Fruit fly (Drosophila melanogaster) whole organism, adult: ENCODE data around the gene Tm1.

ENCODE experiments used
- CG11617 ChIP-seq: fragments of 200-800 bp; sonication (Bioruptor generic); optimal IDR thresholded peaks from 2 replicates; lab custom pipeline; 2017; ENCODE audit warnings: mild to moderate bottlenecking, missing biosample characterization, missing genetic modification reagents, missing genetic modification characterization
- CG12768 ChIP-seq: fragments of 200-800 bp; sonication (Bioruptor generic); optimal IDR thresholded peaks from 2 replicates; lab custom pipeline; 2017; ENCODE audit warnings: missing biosample characterization, missing genetic modification characterization, mild to moderate bottlenecking, moderate library complexity, missing genetic modification reagents
- CG14711 ChIP-seq: fragments of 200-800 bp; sonication (Bioruptor generic); optimal IDR thresholded peaks from 2 replicates; lab custom pipeline; 2018; ENCODE audit warnings: missing biosample characterization, mild to moderate bottlenecking, missing genetic modification characterization, moderate library complexity
- CG1620 ChIP-seq: fragments of 200-800 bp; sonication (Bioruptor generic); optimal IDR thresholded peaks from 2 replicates; lab custom pipeline; 2016; ENCODE audit warnings: missing biosample characterization, missing genetic modification characterization
- CG33017 ChIP-seq: fragments of 200-800 bp; sonication (Bioruptor generic); optimal IDR thresholded peaks from 2 replicates; lab custom pipeline; 2018; ENCODE audit warnings: missing biosample characterization, mild to moderate bottlenecking, missing genetic modification characterization, moderate library complexity
- CG5204 ChIP-seq: fragments of 200-800 bp; sonication (Bioruptor generic); optimal IDR thresholded peaks from 2 replicates; lab custom pipeline; 2016; ENCODE audit warnings: missing biosample characterization, missing genetic modification characterization
- CG7045 ChIP-seq: fragments of 200-800 bp; sonication (Bioruptor generic); optimal IDR thresholded peaks from 2 replicates; lab custom pipeline; 2017; ENCODE audit warnings: missing biosample characterization, mild to moderate bottlenecking, missing genetic modification characterization
- CG7101 ChIP-seq: fragments of 200-800 bp; sonication (Bioruptor generic); optimal IDR thresholded peaks from 2 replicates; lab custom pipeline; 2018; ENCODE audit warnings: missing biosample characterization, mild to moderate bottlenecking, missing genetic modification characterization, moderate library complexity
- Clk ChIP-seq: fragments of 200-800 bp; sonication (Bioruptor generic); optimal IDR thresholded peaks from 2 replicates; lab custom pipeline; 2017; ENCODE audit warnings: missing biosample characterization, missing genetic modification characterization
- Crg-1 ChIP-seq: fragments of 200-800 bp; sonication (Bioruptor generic); optimal IDR thresholded peaks from 2 replicates; lab custom pipeline; 2016; ENCODE audit warnings: missing biosample characterization, missing genetic modification characterization
- Hr96 ChIP-seq: fragments of 200-800 bp; sonication (Bioruptor generic); optimal IDR thresholded peaks from 2 replicates; lab custom pipeline; 2016; ENCODE audit warnings: missing biosample characterization, missing genetic modification characterization
- Mnt ChIP-seq: fragments of 200-800 bp; sonication (Bioruptor generic); optimal IDR thresholded peaks from 2 replicates; lab custom pipeline; 2016; ENCODE audit warnings: missing biosample characterization, mild to moderate bottlenecking, missing genetic modification characterization
- bab1 ChIP-seq: fragments of 200-800 bp; sonication (Bioruptor generic); optimal IDR thresholded peaks from 3 replicates; lab custom pipeline; 2019; ENCODE audit warnings: missing biosample characterization, mild to moderate bottlenecking, missing genetic modification characterization, moderate library complexity
- cic ChIP-seq: fragments of 200-800 bp; sonication (Bioruptor generic); optimal IDR thresholded peaks from 2 replicates; lab custom pipeline; 2017; ENCODE audit warnings: missing biosample characterization, mild to moderate bottlenecking, missing genetic modification characterization, moderate library complexity
- cnc ChIP-seq, 2 experiments: fragments of >200 bp; optimal IDR thresholded peaks; 2 replicates each; lab custom pipeline; 2017
- kay ChIP-seq: fragments of 200-800 bp; sonication (Bioruptor generic); peaks from one replicate; lab custom pipeline; 2016; ENCODE audit warnings: missing biosample characterization, missing genetic modification characterization, borderline replicate concordance
- ovo ChIP-seq: fragments of 200-800 bp; sonication (Bioruptor generic); optimal IDR thresholded peaks from 2 replicates; lab custom pipeline; 2016; ENCODE audit warnings: missing biosample characterization, missing genetic modification characterization
- pad ChIP-seq: fragments of 200-800 bp; sonication (Bioruptor generic); optimal IDR thresholded peaks from 3 replicates; lab custom pipeline; 2017; ENCODE audit warnings: missing biosample characterization, missing genetic modification characterization, mild to moderate bottlenecking, moderate library complexity, missing genetic modification reagents
- tj ChIP-seq: fragments of 200-800 bp; sonication (Bioruptor generic); optimal IDR thresholded peaks from 3 replicates; lab custom pipeline; 2017; ENCODE audit warnings: missing biosample characterization, mild to moderate bottlenecking, missing genetic modification characterization, moderate library complexity
- toe ChIP-seq: fragments of 200-800 bp; sonication (Bioruptor generic); optimal IDR thresholded peaks from 2 replicates; lab custom pipeline; 2016; ENCODE audit warnings: missing biosample characterization, missing genetic modification characterization

The Tm1 gene

DNA sequence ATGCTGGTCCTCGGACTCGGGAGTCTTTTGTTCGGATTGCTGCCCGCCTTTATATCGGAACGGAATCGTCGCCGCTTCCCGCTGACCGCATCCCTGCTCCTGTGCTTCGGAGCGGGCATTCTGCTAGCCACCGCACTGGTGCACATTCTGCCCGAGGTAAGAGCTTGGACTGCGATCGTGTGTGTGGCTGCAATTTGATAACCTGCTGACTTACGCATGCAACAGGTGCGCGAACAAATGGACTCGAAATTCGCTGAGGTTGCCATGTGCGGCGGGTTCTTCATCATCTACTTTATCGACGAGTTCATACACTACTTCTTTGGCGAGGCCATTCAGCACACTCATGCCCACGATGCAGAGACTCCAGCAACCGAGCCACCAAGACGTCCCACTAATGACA lies 9.2 kb upstream of the Tm1 start:
- peak; percentile 90 for TF ChIP-seq tj
- TF ChIP-seq CG1620 (GFP tag; lab: Kevin White, UChicago): no peak

dm6 chr3R:15275158-15275623 lies 2.8 kb upstream of the Tm1 start, which contains the start of the genes Cp190 and CG4338:
Gene Cp190 (minus strand): TSS chr3R:15275241.
Gene CG4338 (plus strand): TSS chr3R:15275522.
- peak; percentile 91 for TF ChIP-seq ovo (GFP tag; lab: Kevin White, UChicago)
- peak; percentile 96 for TF ChIP-seq CG1620 (GFP tag; lab: Kevin White, UChicago)
- peak; percentile 98 for TF ChIP-seq CG7045
- peak; percentile 77 for TF ChIP-seq cic (GFP tag; lab: Kevin White, UChicago)
- TF ChIP-seq CG12768 (GFP tag; lab: Kevin White, UChicago): peak; percentile 98
- peak; percentile 98 for TF ChIP-seq CG11617 (GFP tag; lab: Kevin White, UChicago)
- TF ChIP-seq cnc (optimal IDR thresholded peaks at IDR 0.05; lab: Kevin White, UChicago): no peak
- peak; percentile 99 for TF ChIP-seq CG7101
- TF ChIP-seq pad: peak; percentile 90
- TF ChIP-seq Hr96 (GFP tag; lab: Kevin White, UChicago): peak; percentile 94
- TF ChIP-seq tj: peak; percentile 88
- TF ChIP-seq CG5204: no peak
- TF ChIP-seq CG14711 (tag; lab: Kevin White, UChicago): peak; percentile 97
- TF ChIP-seq kay (GFP tag; lab: Kevin White, UChicago): no peak
- TF ChIP-seq toe (GFP tag; lab: Kevin White, UChicago): peak; percentile 98
- TF ChIP-seq bab1 (GFP tag; lab: Kevin White, UChicago): peak; percentile 98
- TF ChIP-seq Crg-1 (GFP tag; lab: Kevin White, UChicago): peak; percentile 95
- peak; percentile 94 for TF ChIP-seq Clk (GFP tag; lab: Kevin White, UChicago)
- TF ChIP-seq CG33017 (tag; lab: Kevin White, UChicago): peak; percentile 98
- TF ChIP-seq Mnt (GFP tag; lab: Kevin White, UChicago): peak; percentile 96

DNA sequence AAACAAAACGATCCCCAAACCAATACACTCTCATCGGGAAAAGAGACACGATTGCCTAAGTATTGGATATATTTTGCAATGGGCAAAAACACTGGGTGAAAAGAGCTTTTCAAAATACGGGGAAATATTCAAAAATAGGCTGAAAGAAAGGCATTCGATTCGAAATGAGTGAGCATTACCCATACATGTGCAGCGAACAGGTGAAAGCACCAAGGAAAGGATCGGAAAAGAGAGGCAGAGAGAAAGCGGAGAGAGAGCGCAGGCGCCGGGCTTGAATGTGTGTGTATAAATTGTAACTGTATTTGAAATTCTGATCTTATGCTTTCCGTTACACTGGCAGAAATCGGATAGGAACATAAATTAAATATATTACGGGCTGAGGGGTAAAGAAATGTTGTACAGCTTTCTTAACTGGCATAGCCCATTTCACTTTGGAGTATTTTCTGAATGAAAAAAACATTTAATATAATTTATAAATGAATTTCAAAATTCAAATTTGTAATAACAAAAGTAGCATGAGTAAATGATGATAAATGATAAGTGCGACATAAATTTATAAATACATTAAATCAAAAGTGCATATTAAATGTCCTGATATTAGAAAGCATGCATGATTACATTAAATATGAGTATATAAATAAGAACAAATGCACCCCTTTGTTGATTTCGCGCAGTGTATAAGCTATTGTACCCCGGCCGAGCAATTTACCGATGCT lies 2.8 kb downstream of the Tm1 start:
- no peak for TF ChIP-seq cnc (optimal IDR thresholded peaks at IDR 0.05; lab: Kevin White, UChicago)
- no peak for TF ChIP-seq Clk (GFP tag; lab: Kevin White, UChicago)
- no peak for TF ChIP-seq Crg-1 (GFP tag; lab: Kevin White, UChicago)
- TF ChIP-seq tj: peak; percentile 9
- TF ChIP-seq pad: peak; percentile 21
- no peak for TF ChIP-seq CG33017 (tag; lab: Kevin White, UChicago)
- no peak for TF ChIP-seq cic (GFP tag; lab: Kevin White, UChicago)
- no peak for TF ChIP-seq kay (GFP tag; lab: Kevin White, UChicago)
- TF ChIP-seq CG7045: no peak
- peak; percentile 34 for TF ChIP-seq bab1 (GFP tag; lab: Kevin White, UChicago)
- TF ChIP-seq Mnt (GFP tag; lab: Kevin White, UChicago): no peak
- TF ChIP-seq CG11617 (GFP tag; lab: Kevin White, UChicago): peak; percentile 38
- no peak for TF ChIP-seq toe (GFP tag; lab: Kevin White, UChicago)
- peak; percentile 16 for TF ChIP-seq CG14711 (tag; lab: Kevin White, UChicago)
- no peak for TF ChIP-seq Hr96 (GFP tag; lab: Kevin White, UChicago)
- no peak for TF ChIP-seq CG5204
- TF ChIP-seq CG7101: peak; percentile 8
- no peak for TF ChIP-seq CG12768 (GFP tag; lab: Kevin White, UChicago)
- no peak for TF ChIP-seq CG1620 (GFP tag; lab: Kevin White, UChicago)
- no peak for TF ChIP-seq ovo (GFP tag; lab: Kevin White, UChicago)

DNA sequence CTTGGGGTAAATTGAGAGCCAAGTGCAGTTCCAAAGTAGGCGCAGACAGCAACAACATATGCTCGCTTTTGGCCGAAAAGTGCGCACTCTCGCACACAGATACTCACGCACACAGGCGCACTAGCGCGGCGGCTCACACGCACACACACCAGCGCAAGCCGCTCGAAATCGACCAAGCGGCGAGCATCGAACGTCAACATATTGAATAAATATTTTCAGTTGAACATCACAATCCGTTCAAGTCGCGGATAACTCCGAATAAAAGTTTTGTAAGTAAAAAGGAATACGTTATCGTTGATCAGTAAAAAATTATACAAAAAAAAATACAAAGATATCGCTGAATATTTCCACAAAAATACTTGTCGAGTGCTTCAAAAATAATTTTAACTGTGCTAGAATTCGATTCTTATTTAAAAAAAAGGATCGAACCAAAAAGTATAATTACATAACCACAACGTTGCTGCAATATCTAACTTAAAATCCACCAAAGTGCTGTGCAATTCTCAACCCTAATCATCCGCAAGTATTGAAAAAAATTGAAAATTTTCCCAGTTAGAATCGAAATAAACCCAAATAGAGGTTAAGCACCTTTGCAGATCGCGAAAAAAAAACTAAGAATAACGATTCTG lies 3.4 kb downstream of the Tm1 start:
- TF ChIP-seq CG11617 (GFP tag; lab: Kevin White, UChicago) (no peak), CG1620 (GFP tag; lab: Kevin White, UChicago) (no peak), tj (no peak), Clk (GFP tag; lab: Kevin White, UChicago) (no peak)

- peak; percentile 11 for TF ChIP-seq kay (GFP tag; lab: Kevin White, UChicago)
- TF ChIP-seq CG7045: no peak
Observed at dm6 chr3R:15282326-15282725, 4.3 kb downstream of the Tm1 start.

- peak; percentile 44 for TF ChIP-seq kay (GFP tag; lab: Kevin White, UChicago)
- TF ChIP-seq tj: peak; percentile 96
- TF ChIP-seq Mnt (GFP tag; lab: Kevin White, UChicago): no peak
Observed at dm6 chr3R:15282982-15283809, 5.2 kb downstream of the Tm1 start.
